Fruit fly (Drosophila melanogaster): Measurements from ENCODE around the gene Cpr65Ax2.

Gene Cpr65Ax2

DNA sequence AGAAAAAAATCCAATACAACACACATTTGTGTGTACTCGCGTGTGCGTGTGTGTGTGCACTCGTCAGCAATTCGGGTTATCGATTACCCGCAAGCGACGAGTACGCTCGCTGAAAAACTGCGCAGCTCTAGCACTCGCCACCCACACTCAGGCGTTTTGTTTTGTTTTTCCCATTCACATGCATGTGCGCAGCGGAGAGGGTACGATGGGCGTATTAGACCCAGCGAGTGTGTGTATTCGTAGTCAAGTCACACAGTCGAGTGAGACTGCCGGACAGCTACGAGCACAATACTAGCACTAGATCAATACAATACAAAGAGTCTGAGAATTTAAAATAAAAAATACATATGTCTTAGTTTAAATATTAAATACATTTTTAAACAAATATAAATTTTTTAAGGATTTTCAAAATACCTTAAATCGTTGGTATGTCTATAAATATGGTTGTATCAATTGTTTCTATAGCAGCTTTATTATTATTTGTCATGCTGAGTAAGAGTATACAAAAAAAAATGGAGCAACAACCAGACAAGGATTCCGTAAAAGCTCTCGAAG lies 34.3 kb upstream of the Cpr65Ax2 start, which contains the start of the genes D19B and CG43293 (continued):
- TF ChIP-seq CG4404 (GFP tag; IDR thresholded peaks at IDR 0.05), result peak; percentile 73
- TF ChIP-seq CG12744 (GFP tag; optimal IDR thresholded peaks at IDR 0.05), result peak; percentile 78
- peak; percentile 69 for TF ChIP-seq E2f2 (GFP tag; IDR thresholded peaks at IDR 0.05)
- peak; percentile 49 for TF ChIP-seq knrl (GFP tag; IDR thresholded peaks at IDR 0.05; ENCODE audit: partially characterized antibody)
- peak; percentile 81 for TF ChIP-seq HLHmδ (GFP tag; optimal IDR thresholded peaks at IDR 0.05)
- no peak for TF ChIP-seq CG7745 (tag; optimal IDR thresholded peaks at IDR 0.05)
- TF ChIP-seq pum (GFP tag; optimal IDR thresholded peaks at IDR 0.05), result peak; percentile 80
- TF ChIP-seq seq (GFP tag; IDR thresholded peaks at IDR 0.05), result peak; percentile 78
- peak; percentile 92 for TF ChIP-seq CHES-1-like (GFP tag; optimal IDR thresholded peaks at IDR 0.05)

DNA sequence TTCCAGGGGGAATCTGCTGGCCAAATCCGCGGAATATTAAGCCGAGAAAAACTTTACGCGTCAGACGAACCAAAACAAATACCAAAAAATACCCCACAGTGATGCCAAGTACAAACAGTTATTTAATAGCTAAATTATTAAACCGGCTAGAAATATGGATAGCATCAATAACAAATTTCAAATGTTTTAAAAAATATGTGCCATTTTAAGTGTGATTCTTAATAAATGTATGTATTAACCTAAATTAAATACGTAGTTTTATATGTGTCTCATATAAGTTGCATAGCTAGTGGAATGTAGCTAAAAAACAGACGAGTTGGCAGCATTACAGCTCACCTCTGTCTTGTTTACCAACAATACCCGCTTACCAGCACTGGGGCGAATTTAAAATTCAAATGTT lies 31.1 kb upstream of the Cpr65Ax2 start, which contains the start of gene CG10274:
CG10274 (minus strand) TSS at position 54 of the 400 bp plus-strand sequence.
- no peak for TF ChIP-seq ato (GFP tag; IDR thresholded peaks at IDR 0.05; ENCODE audit: partially characterized antibody)
- peak; percentile 55; the same call in 2 of the 3 replicates for TF ChIP-seq ken (GFP tag; IDR thresholded peaks at IDR 0.05)
- no peak for TF ChIP-seq CG7745 (tag; optimal IDR thresholded peaks at IDR 0.05)
- no peak for TF ChIP-seq CG6813 (GFP tag; optimal IDR thresholded peaks at IDR 0.05)
- no peak for TF ChIP-seq chinmo (GFP tag; IDR thresholded peaks at IDR 0.05; ENCODE audit: partially characterized antibody)
- TF ChIP-seq ac (GFP tag; optimal IDR thresholded peaks at IDR 0.05), result no peak
- peak; percentile 67 for TF ChIP-seq CG9437 (GFP tag; optimal IDR thresholded peaks at IDR 0.05)
- peak; percentile 73 for TF ChIP-seq sisA (GFP tag; IDR thresholded peaks at IDR 0.05)
- peak; percentile 56 for TF ChIP-seq Tbp (GFP tag; optimal IDR thresholded peaks at IDR 0.05)
- peak; percentile 100 for TF ChIP-seq Sry-β (GFP tag; optimal IDR thresholded peaks at IDR 0.05)
- TF ChIP-seq CG6254 (GFP tag; optimal IDR thresholded peaks at IDR 0.05), result no peak
- no peak for TF ChIP-seq Awh (GFP tag; IDR thresholded peaks at IDR 0.05)
- peak; percentile 90 for TF ChIP-seq CG12155 (GFP tag; optimal IDR thresholded peaks at IDR 0.05)
- peak; percentile 43 for TF ChIP-seq CG1792 (GFP tag; optimal IDR thresholded peaks at IDR 0.05)
- no peak for TF ChIP-seq CG3726 (GFP tag; IDR thresholded peaks at IDR 0.05)
- peak; percentile 98 for TF ChIP-seq trem (tag; optimal IDR thresholded peaks at IDR 0.05)
- TF ChIP-seq Poxn (GFP tag; IDR thresholded peaks at IDR 0.05), result no peak
- TF ChIP-seq row (GFP tag; IDR thresholded peaks at IDR 0.05), result peak; percentile 97
- no peak for TF ChIP-seq Scr (GFP tag; IDR thresholded peaks at IDR 0.05; ENCODE audit: partially characterized antibody)
- peak; percentile 2 for TF ChIP-seq CG12219 (GFP tag; optimal IDR thresholded peaks at IDR 0.05)
- TF ChIP-seq CG10959 (GFP tag; IDR thresholded peaks at IDR 0.05), result 0 out of 2 replicates have a peak, but pooled peaks have one; percentile 24
- no peak for TF ChIP-seq en (GFP tag; optimal IDR thresholded peaks at IDR 0.05)
- TF ChIP-seq CG1024 (GFP tag; IDR thresholded peaks at IDR 0.05), result 0 out of 2 replicates have a peak, but pooled peaks have one; percentile 26
- TF ChIP-seq ssp (GFP tag; IDR thresholded peaks at IDR 0.05), result peak; percentile 53
- TF ChIP-seq CG12659 (GFP tag; optimal IDR thresholded peaks at IDR 0.05), result peak; percentile 84
- TF ChIP-seq bowl (GFP tag; IDR thresholded peaks at IDR 0.05), result no peak
- TF ChIP-seq Dll (GFP tag; IDR thresholded peaks at IDR 0.05; ENCODE audit: partially characterized antibody), result no peak
- TF ChIP-seq CG14710 (tag; optimal IDR thresholded peaks at IDR 0.05), result peak; percentile 86
- TF ChIP-seq Fer1 (GFP tag; optimal IDR thresholded peaks at IDR 0.05), result peak; percentile 79
- peak; percentile 79 for TF ChIP-seq HLH54F (GFP tag; optimal IDR thresholded peaks at IDR 0.05)
- TF ChIP-seq Jarid2 (GFP tag; optimal IDR thresholded peaks at IDR 0.05), result no peak
- peak; percentile 91 for TF ChIP-seq nmo (GFP tag; optimal IDR thresholded peaks at IDR 0.05)
- TF ChIP-seq CG10979 (tag; optimal IDR thresholded peaks at IDR 0.05), result peak; percentile 74
- TF ChIP-seq Doc2 (GFP tag; IDR thresholded peaks at IDR 0.05), result no peak
- TF ChIP-seq gsb-n (tag; optimal IDR thresholded peaks at IDR 0.05), result no peak
- no peak for TF ChIP-seq cg (GFP tag; optimal IDR thresholded peaks at IDR 0.05)
- TF ChIP-seq klu (GFP tag; IDR thresholded peaks at IDR 0.05), result peak; percentile 73; the same call in 1 of the 2 replicates
- TF ChIP-seq Gsc (GFP tag; IDR thresholded peaks at IDR 0.05), result no peak
- TF ChIP-seq Lim3 (GFP tag; IDR thresholded peaks at IDR 0.05), result no peak
- TF ChIP-seq fd3F (GFP tag; optimal IDR thresholded peaks at IDR 0.05), result peak; percentile 70
- peak; percentile 58 to 71 for TF ChIP-seq chif (GFP tag; optimal IDR thresholded peaks at IDR 0.05)
